Worm (Caenorhabditis elegans): ENCODE measurements around the gene T07G12.3.

ce11 chrIV:10561605-10562004 lies 27.9 kb downstream of the T07G12.3 start, which contains the start of gene him-8:
- TF ChIP-seq lsy-2 (tag; optimal IDR thresholded peaks at IDR 0.05) (no peak), ztf-11 (tag; optimal IDR thresholded peaks at IDR 0.05) (no peak), unc-62 (GFP tag; optimal IDR thresholded peaks at IDR 0.05) (no peak), snpc-4 (tag; optimal IDR thresholded peaks at IDR 0.05) (no peak), nhr-237 (tag; optimal IDR thresholded peaks at IDR 0.05) (no peak), unc-39 (tag; optimal IDR thresholded peaks at IDR 0.05) (no peak), lin-13 (tag; optimal IDR thresholded peaks at IDR 0.05) (no peak), cnd-1 (tag; optimal IDR thresholded peaks at IDR 0.05) (no peak)

All from whole organism, mixed stage, embryonic.